Fruit fly (Drosophila melanogaster): Measurements from ENCODE around the gene CG14982.

DNA sequence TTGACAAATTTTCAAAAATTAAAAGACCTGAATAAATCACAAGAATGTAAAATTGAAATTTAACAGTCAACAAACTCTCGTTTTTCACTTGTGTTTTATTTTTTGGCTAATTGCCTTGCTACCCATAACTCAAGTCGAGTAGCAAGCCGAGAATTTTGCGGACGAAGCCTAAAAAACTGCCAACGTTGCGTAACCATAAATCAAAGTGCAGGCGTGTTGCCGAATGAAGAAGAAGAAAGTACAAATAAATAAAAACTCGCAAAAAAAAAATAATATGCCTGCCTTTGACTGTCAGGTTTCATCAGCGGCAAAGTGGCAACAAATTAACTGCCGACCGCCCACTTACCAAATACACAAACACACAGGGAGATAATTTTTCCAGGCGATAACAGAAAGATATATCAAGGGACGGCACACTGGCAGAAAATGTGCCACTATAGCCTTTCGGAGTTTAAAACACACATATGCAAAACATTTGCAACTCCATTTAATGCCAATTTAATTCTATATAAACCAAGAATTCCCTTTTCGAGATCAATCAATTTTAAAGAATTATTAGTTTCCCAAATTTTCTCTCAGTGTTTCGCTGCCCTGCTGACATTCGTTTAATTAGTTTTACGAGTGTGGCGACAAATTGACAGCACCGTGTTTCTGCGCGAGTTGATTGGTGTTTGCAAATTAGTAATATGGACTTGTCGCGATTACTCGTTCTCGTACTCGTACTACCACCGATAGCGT, 14.1 kb upstream of the CG14982 start:
- TF ChIP-seq CG8159 (tag; optimal IDR thresholded peaks at IDR 0.05) (peak; percentile 75), CG8301 (tag; optimal IDR thresholded peaks at IDR 0.05) (peak; percentile 29), CG10348 (GFP tag; IDR thresholded peaks at IDR 0.05) (peak; percentile 43; the same call in 1 of the 2 replicates), Ets98B (GFP tag; IDR thresholded peaks at IDR 0.05) (peak; percentile 74), CG14655 (GFP tag; optimal IDR thresholded peaks at IDR 0.05) (peak; percentile 55), CG32121 (GFP tag; IDR thresholded peaks at IDR 0.05) (peak; percentile 30; the same call in 1 of the 2 replicates), CG17806 (tag; optimal IDR thresholded peaks at IDR 0.05) (peak; percentile 50), fd96Ca (GFP tag; IDR thresholded peaks at IDR 0.05) (peak; percentile 75), EcR (GFP tag; optimal IDR thresholded peaks at IDR 0.05) (no peak), Pif1B (GFP tag; optimal IDR thresholded peaks at IDR 0.05) (peak; percentile 72), D1 (tag; optimal IDR thresholded peaks at IDR 0.05) (no peak), gl (tag; optimal IDR thresholded peaks at IDR 0.05) (no peak), CG34367 (tag; optimal IDR thresholded peaks at IDR 0.05) (peak; percentile 54), CG15710 (tag; optimal IDR thresholded peaks at IDR 0.05) (peak; percentile 77)
